Worm (Caenorhabditis elegans) whole organism, early embryonic: Measurements from ENCODE around the gene F10E9.7.

Experiments used
- B0310.2 ChIP-seq: sonication (generic microtip); optimal IDR thresholded peaks from 2 replicates; lab custom pipeline; 2016; ENCODE audit warnings: mild to moderate bottlenecking, missing genetic modification characterization, missing compliant biosample characterization
- aly-1 ChIP-seq: sonication (generic microtip); optimal IDR thresholded peaks from 2 replicates; lab custom pipeline; 2016; ENCODE audit warnings: missing genetic modification characterization, missing compliant biosample characterization
- ama-1 ChIP-seq: fragments of 150-350 bp; optimal IDR thresholded peaks from 2 replicates; lab custom pipeline; 2014
- ceh-13 ChIP-seq: fragments of 200-800 bp; sonication (Bioruptor generic); optimal IDR thresholded peaks from 2 replicates; lab custom pipeline; 2018; ENCODE audit warnings: mild to moderate bottlenecking, missing genetic modification characterization, missing compliant biosample characterization
- flt-1 ChIP-seq: fragments of 200-800 bp; sonication (Bioruptor generic); IDR thresholded peaks from 2 replicates; pipeline ENCODE4 v1.3.6; 2022; ENCODE audit warnings: missing genetic modification characterization, missing compliant biosample characterization
- hmbx-1 ChIP-seq: sonication (generic microtip); optimal IDR thresholded peaks from 2 replicates; lab custom pipeline; 2016; ENCODE audit warnings: mild to moderate bottlenecking, missing genetic modification characterization, missing compliant biosample characterization
- hnd-1 ChIP-seq: sonication (generic microtip); optimal IDR thresholded peaks from 2 replicates; lab custom pipeline; 2016; ENCODE audit warnings: missing genetic modification characterization, missing compliant biosample characterization

ce11 chrIII:8262599-8262998, 44.6 kb downstream of the F10E9.7 start:
- TF ChIP-seq aly-1 (tag; lab: Kevin White, UChicago) (no peak), flt-1 (GFP tag; lab: Robert Waterston, UW) (no peak), hmbx-1 (tag; lab: Kevin White, UChicago) (no peak), ama-1 (lab: Kevin White, UChicago) (no peak), hnd-1 (tag; lab: Kevin White, UChicago) (no peak), B0310.2 (tag; lab: Kevin White, UChicago) (no peak), ceh-13 (GFP tag; lab: Kevin White, UChicago) (no peak)
